Fruit fly (Drosophila melanogaster): ENCODE measurements around the gene Pop1.
A peak's percentile ranks its signal among the peaks of the same experiment; 100 is the strongest.

The Pop1 gene

dm6 chrX:5646228-5646627 lies 23.8 kb downstream of the Pop1 start (continued):
- TF ChIP-seq her (GFP tag; optimal IDR thresholded peaks at IDR 0.05) (no peak), cwo (GFP tag; optimal IDR thresholded peaks at IDR 0.05) (no peak), Dp (GFP tag; optimal IDR thresholded peaks at IDR 0.05) (no peak), CG5180 (GFP tag; optimal IDR thresholded peaks at IDR 0.05) (no peak), abd-A (tag; optimal IDR thresholded peaks at IDR 0.05) (no peak), bigmax (GFP tag; optimal IDR thresholded peaks at IDR 0.05) (no peak), Trl (optimal IDR thresholded peaks at IDR 0.05) (no peak), Trl (GFP tag; optimal IDR thresholded peaks at IDR 0.05) (no peak), Dll (GFP tag; IDR thresholded peaks at IDR 0.05; ENCODE audit: partially characterized antibody) (no peak), CG2120 (GFP tag; optimal IDR thresholded peaks at IDR 0.05) (no peak), CG12659 (GFP tag; optimal IDR thresholded peaks at IDR 0.05) (no peak), BEAF-32 (GFP tag; optimal IDR thresholded peaks at IDR 0.05) (no peak), HmgD (GFP tag; optimal IDR thresholded peaks at IDR 0.05) (no peak), MBD-R2 (GFP tag; IDR thresholded peaks at IDR 0.05) (no peak), yki (optimal IDR thresholded peaks at IDR 0.05) (no peak), CG11085 (GFP tag; IDR thresholded peaks at IDR 0.05) (no peak), fd64A (GFP tag; optimal IDR thresholded peaks at IDR 0.05) (no peak), CG2199 (GFP tag; IDR thresholded peaks at IDR 0.05) (no peak), grn (GFP tag; optimal IDR thresholded peaks at IDR 0.05) (no peak), stc (GFP tag; IDR thresholded peaks at IDR 0.05) (no peak), zfh2 (GFP tag; optimal IDR thresholded peaks at IDR 0.05) (no peak), tna (GFP tag; IDR thresholded peaks at IDR 0.05; ENCODE audit: partially characterized antibody) (no peak), CG10274 (GFP tag; optimal IDR thresholded peaks at IDR 0.05) (no peak), toy (GFP tag; IDR thresholded peaks at IDR 0.05) (no peak), Sox102F (GFP tag; optimal IDR thresholded peaks at IDR 0.05) (peak; percentile 30), BtbVII (GFP tag; optimal IDR thresholded peaks at IDR 0.05) (no peak), Dip3 (GFP tag; optimal IDR thresholded peaks at IDR 0.05) (no peak), Med (GFP tag) (peak; percentile 54), Dek (tag; optimal IDR thresholded peaks at IDR 0.05) (no peak), Sox100B (GFP tag; optimal IDR thresholded peaks at IDR 0.05) (no peak), CG32532 (GFP tag; IDR thresholded peaks at IDR 0.05) (no peak), CG11696 (GFP tag; IDR thresholded peaks at IDR 0.05) (no peak), pros (GFP tag; optimal IDR thresholded peaks at IDR 0.05) (no peak), CG10462 (GFP tag; optimal IDR thresholded peaks at IDR 0.05) (no peak), ems (GFP tag; optimal IDR thresholded peaks at IDR 0.05) (no peak), HmgZ (tag; optimal IDR thresholded peaks at IDR 0.05) (no peak), crol (GFP tag; IDR thresholded peaks at IDR 0.05) (no peak), CG10431 (GFP tag; optimal IDR thresholded peaks at IDR 0.05) (no peak), HLH3B (GFP tag; IDR thresholded peaks at IDR 0.05) (0 out of 2 replicates have a peak, but pooled peaks have one; percentile 7), NFAT (GFP tag; IDR thresholded peaks at IDR 0.05) (no peak), eve (GFP tag; optimal IDR thresholded peaks at IDR 0.05) (peak in 1 of 2 experiments; percentile 18), bab2 (GFP tag; optimal IDR thresholded peaks at IDR 0.05) (no peak), Stat92E (GFP tag; optimal IDR thresholded peaks at IDR 0.05) (no peak), HHEX (GFP tag; optimal IDR thresholded peaks at IDR 0.05) (no peak), CG4617 (GFP tag; optimal IDR thresholded peaks at IDR 0.05; ENCODE audit: borderline replicate concordance) (no peak), gsb-n (tag; optimal IDR thresholded peaks at IDR 0.05) (peak; percentile 29), Hmr (GFP tag; optimal IDR thresholded peaks at IDR 0.05) (no peak), ash1 (GFP tag; optimal IDR thresholded peaks at IDR 0.05) (no peak), oc (tag; optimal IDR thresholded peaks at IDR 0.05) (peak; percentile 18), eyg (GFP tag; optimal IDR thresholded peaks at IDR 0.05) (no peak), CG17385 (GFP tag; optimal IDR thresholded peaks at IDR 0.05) (no peak), CG11560 (tag; IDR thresholded peaks at IDR 0.05) (no peak)
